Fruit fly (Drosophila melanogaster): ENCODE data around the gene Hsp23.
A peak's percentile ranks its signal among the peaks of the same experiment; 100 is the strongest.

Gene Hsp23

DNA sequence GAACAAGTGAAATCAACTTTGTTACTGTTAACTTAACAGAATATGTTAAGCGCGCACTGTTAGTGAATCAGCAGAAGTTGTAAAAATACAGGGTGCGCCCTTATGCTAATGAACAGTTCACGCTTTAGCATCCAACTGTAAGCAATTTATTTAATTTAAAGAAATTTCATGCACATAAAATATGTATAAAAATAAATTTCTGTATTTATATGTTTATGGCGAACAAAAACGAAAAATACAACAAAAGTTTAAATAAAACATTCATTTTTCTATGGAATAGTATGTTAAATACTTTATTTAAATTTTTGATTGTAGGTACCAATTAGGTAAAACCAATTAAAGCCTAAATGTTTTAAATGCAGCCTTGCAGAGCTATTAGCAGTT lies 42.8 kb downstream of the Hsp23 start (continued):
- TF ChIP-seq sc (optimal IDR thresholded peaks at IDR 0.05) (no peak), sc (GFP tag; optimal IDR thresholded peaks at IDR 0.05) (no peak), Aef1 (GFP tag; IDR thresholded peaks at IDR 0.05) (no peak), CG17186 (GFP tag; optimal IDR thresholded peaks at IDR 0.05) (no peak), CG30020 (tag; optimal IDR thresholded peaks at IDR 0.05) (no peak), CG2120 (GFP tag; optimal IDR thresholded peaks at IDR 0.05) (peak; percentile 46), ttk (GFP tag; IDR thresholded peaks at IDR 0.05) (no peak), CG34422 (GFP tag; IDR thresholded peaks at IDR 0.05) (no peak; the same call in 2 of the 3 replicates), CG15601 (tag; optimal IDR thresholded peaks at IDR 0.05) (peak; percentile 39), btn (GFP tag; optimal IDR thresholded peaks at IDR 0.05) (no peak), CG2116 (GFP tag; optimal IDR thresholded peaks at IDR 0.05) (peak; percentile 43), ind (GFP tag; optimal IDR thresholded peaks at IDR 0.05) (peak; percentile 24), Atf-2 (GFP tag; optimal IDR thresholded peaks at IDR 0.05) (no peak), eyg (GFP tag; optimal IDR thresholded peaks at IDR 0.05) (no peak), nerfin-1 (tag; optimal IDR thresholded peaks at IDR 0.05) (peak; percentile 27), bsh (GFP tag; optimal IDR thresholded peaks at IDR 0.05) (peak in 1 of 2 experiments; percentile 61), CG11723 (GFP tag; optimal IDR thresholded peaks at IDR 0.05) (peak; percentile 2), CG13775 (GFP tag; optimal IDR thresholded peaks at IDR 0.05) (peak; percentile 20), CG13424 (tag; optimal IDR thresholded peaks at IDR 0.05) (peak; percentile 65), ken (GFP tag; IDR thresholded peaks at IDR 0.05) (no peak), crp (GFP tag; optimal IDR thresholded peaks at IDR 0.05) (peak in 1 of 2 experiments; percentile 8), CG11085 (GFP tag; IDR thresholded peaks at IDR 0.05) (no peak), dmrt99B (tag; optimal IDR thresholded peaks at IDR 0.05) (peak; percentile 23), pzg (GFP tag; optimal IDR thresholded peaks at IDR 0.05) (no peak), CG9797 (GFP tag; optimal IDR thresholded peaks at IDR 0.05) (no peak), Lim3 (GFP tag; IDR thresholded peaks at IDR 0.05) (no peak), CG14710 (tag; optimal IDR thresholded peaks at IDR 0.05) (peak; percentile 27), Six4 (GFP tag; optimal IDR thresholded peaks at IDR 0.05) (no peak), dmrt11E (tag; optimal IDR thresholded peaks at IDR 0.05) (peak; percentile 27), lola (GFP tag; optimal IDR thresholded peaks at IDR 0.05) (peak in 1 of 3 experiments; percentile 7), Dad (GFP tag; optimal IDR thresholded peaks at IDR 0.05) (no peak), CG8281 (tag; optimal IDR thresholded peaks at IDR 0.05) (no peak), dimm (GFP tag; IDR thresholded peaks at IDR 0.05) (no peak), phol (tag; optimal IDR thresholded peaks at IDR 0.05) (peak; percentile 32), CG15011 (GFP tag; optimal IDR thresholded peaks at IDR 0.05) (no peak), NfI (GFP tag; optimal IDR thresholded peaks at IDR 0.05) (peak; percentile 10), CG11504 (tag; optimal IDR thresholded peaks at IDR 0.05) (peak; percentile 64), CG11398 (GFP tag; optimal IDR thresholded peaks at IDR 0.05) (no peak)

DNA sequence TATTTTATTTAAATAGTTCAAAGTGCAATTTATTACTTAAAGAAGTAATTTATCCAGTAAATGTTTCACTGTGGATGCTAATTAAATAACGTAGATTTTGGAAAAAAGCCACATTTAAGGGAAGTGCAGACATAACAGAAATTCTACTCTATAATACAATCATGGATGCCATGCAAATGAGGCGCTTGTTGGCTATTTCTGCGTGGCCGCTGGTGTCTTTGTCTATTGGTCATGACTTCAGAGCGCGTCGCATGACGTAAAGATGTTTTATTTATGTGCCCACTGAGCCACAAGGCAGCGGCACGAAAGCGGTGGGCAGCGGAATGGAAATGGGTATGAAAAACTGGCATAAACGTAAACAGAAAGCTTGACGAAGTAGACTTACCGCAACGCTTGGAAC lies 44.2 kb downstream of the Hsp23 start:
- TF ChIP-seq Rx (GFP tag; IDR thresholded peaks at IDR 0.05) = no peak
- TF ChIP-seq zfh1 (GFP tag; IDR thresholded peaks at IDR 0.05) = no peak
- peak; percentile 14; the same call in 1 of the 2 replicates for TF ChIP-seq Xrp1 (GFP tag; IDR thresholded peaks at IDR 0.05)
- peak; percentile 20 for TF ChIP-seq CG17385 (GFP tag; optimal IDR thresholded peaks at IDR 0.05)
- TF ChIP-seq CG10147 (GFP tag; optimal IDR thresholded peaks at IDR 0.05) = no peak
- TF ChIP-seq Rfx (GFP tag; IDR thresholded peaks at IDR 0.05) = no peak; the same call in 1 of the 2 replicates
- peak; percentile 32 for TF ChIP-seq CG4328 (GFP tag; optimal IDR thresholded peaks at IDR 0.05)
- no peak for TF ChIP-seq Dp (GFP tag; optimal IDR thresholded peaks at IDR 0.05)
- TF ChIP-seq CG14441 (GFP tag; IDR thresholded peaks at IDR 0.05) = peak; percentile 26; the same call in 1 of the 2 replicates
- peak; percentile 19; the same call in 1 of the 3 replicates for TF ChIP-seq sr (GFP tag; IDR thresholded peaks at IDR 0.05)
- no peak for TF ChIP-seq ac (GFP tag; optimal IDR thresholded peaks at IDR 0.05)
- TF ChIP-seq PHDP (tag; optimal IDR thresholded peaks at IDR 0.05) = peak; percentile 10
- TF ChIP-seq CG42726 (GFP tag; IDR thresholded peaks at IDR 0.05; ENCODE audit: partially characterized antibody) = no peak
- no peak for TF ChIP-seq nerfin-2 (GFP tag; IDR thresholded peaks at IDR 0.05; ENCODE audit: partially characterized antibody)
- TF ChIP-seq ci (GFP tag; IDR thresholded peaks at IDR 0.05) = peak; percentile 50; the same call in 1 of the 3 replicates

All from whole organism, embryonic.